Fruit fly (Drosophila melanogaster) whole organism, embryonic: ENCODE measurements around the gene nop5.

Experiments used
- ATbp ChIP-seq: fragments of 200-800 bp; sonication (Bioruptor generic); optimal IDR thresholded peaks from 2 replicates; lab custom pipeline; 2017; ENCODE audit warnings: missing biosample characterization, mild to moderate bottlenecking, missing genetic modification characterization, missing genetic modification reagents
- Adf1 ChIP-seq: fragments of 200-800 bp; sonication (Bioruptor generic); IDR thresholded peaks from 2 replicates; pipeline ENCODE4 v1.3.6; 2022; ENCODE audit warnings: missing biosample characterization, missing genetic modification characterization
- Aef1 ChIP-seq: fragments of 200-800 bp; sonication (Bioruptor generic); IDR thresholded peaks from 3 replicates; pipeline ENCODE4 v1.3.6; 2022; ENCODE audit warnings: missing biosample characterization, missing genetic modification characterization
- CG10366 ChIP-seq: fragments of 200-800 bp; sonication (Bioruptor generic); IDR thresholded peaks from 2 replicates; pipeline ENCODE4 v1.3.6; 2022; ENCODE audit warnings: missing biosample characterization, missing genetic modification characterization
- CG11560 ChIP-seq: fragments of 200-800 bp; sonication (Bioruptor generic); IDR thresholded peaks from 3 replicates; pipeline ENCODE4 v1.3.6; 2022; ENCODE audit warnings: missing biosample characterization, missing genetic modification characterization
- CG14441 ChIP-seq: fragments of 200-800 bp; sonication (Bioruptor generic); IDR thresholded peaks from 2 replicates; pipeline ENCODE4 v1.3.6; 2022; ENCODE audit warnings: missing biosample characterization, missing genetic modification characterization
- CG14965 ChIP-seq: fragments of 200-800 bp; sonication (Bioruptor generic); optimal IDR thresholded peaks from 2 replicates; lab custom pipeline; 2016; ENCODE audit warnings: missing biosample characterization, missing genetic modification characterization, borderline replicate concordance
- CG15011 ChIP-seq: fragments of 200-800 bp; sonication (Bioruptor generic); optimal IDR thresholded peaks from 3 replicates; lab custom pipeline; 2018; ENCODE audit warnings: missing biosample characterization, mild to moderate bottlenecking, missing genetic modification characterization
- CG1602 ChIP-seq: fragments of 200-800 bp; sonication (Bioruptor generic); optimal IDR thresholded peaks from 3 replicates; lab custom pipeline; 2016; ENCODE audit warnings: missing biosample characterization, missing genetic modification characterization
- CG17186 ChIP-seq: fragments of 200-800 bp; sonication (Bioruptor generic); optimal IDR thresholded peaks from 3 replicates; lab custom pipeline; 2017; ENCODE audit warnings: missing biosample characterization, missing genetic modification reagents, missing genetic modification characterization
- CG1792 ChIP-seq: fragments of 200-800 bp; sonication (Bioruptor generic); optimal IDR thresholded peaks from 2 replicates; lab custom pipeline; 2016; ENCODE audit warnings: missing biosample characterization, missing genetic modification characterization
- CG3065 ChIP-seq: fragments of 200-800 bp; sonication (Bioruptor generic); optimal IDR thresholded peaks from 2 replicates; lab custom pipeline; 2016; ENCODE audit warnings: missing biosample characterization, missing genetic modification characterization
- CG31441 ChIP-seq: fragments of 200-800 bp; sonication (Bioruptor generic); IDR thresholded peaks from 2 replicates; pipeline ENCODE4 v1.3.6; 2022; ENCODE audit warnings: missing biosample characterization, missing genetic modification characterization
- CG33213 ChIP-seq: fragments of 200-800 bp; sonication (Bioruptor generic); optimal IDR thresholded peaks from 3 replicates; lab custom pipeline; 2016; ENCODE audit warnings: missing biosample characterization, missing genetic modification characterization
- CG42726 ChIP-seq: fragments of 200-800 bp; sonication (Bioruptor generic); IDR thresholded peaks from 2 replicates; pipeline ENCODE4 v1.3.6; 2022; ENCODE audit warnings: missing biosample characterization, missing genetic modification characterization; ENCODE audit not compliant: partially characterized antibody
- CG4360 ChIP-seq: fragments of 200-800 bp; sonication (Bioruptor generic); IDR thresholded peaks from 2 replicates; pipeline ENCODE4 v1.3.6; 2022; ENCODE audit warnings: missing biosample characterization, missing genetic modification characterization
- CG5180 ChIP-seq: fragments of 200-800 bp; sonication (Bioruptor generic); optimal IDR thresholded peaks from 3 replicates; lab custom pipeline; 2017; ENCODE audit warnings: missing biosample characterization, missing genetic modification characterization, mild to moderate bottlenecking, moderate library complexity, missing genetic modification reagents
- CG6654 ChIP-seq: fragments of 200-800 bp; sonication (Bioruptor generic); optimal IDR thresholded peaks from 2 replicates; lab custom pipeline; 2017; ENCODE audit warnings: missing biosample characterization, mild to moderate bottlenecking, missing genetic modification characterization
- CG6689 ChIP-seq: fragments of 200-800 bp; sonication (Bioruptor generic); IDR thresholded peaks from 2 replicates; pipeline ENCODE4 v1.3.6; 2022; ENCODE audit warnings: missing biosample characterization, missing genetic modification characterization
- CG6854 ChIP-seq: fragments of 200-800 bp; sonication (Bioruptor generic); optimal IDR thresholded peaks from 3 replicates; lab custom pipeline; 2017; ENCODE audit warnings: missing biosample characterization, mild to moderate bottlenecking, missing genetic modification characterization
- CG7271 ChIP-seq: fragments of 200-800 bp; sonication (Bioruptor generic); optimal IDR thresholded peaks from 2 replicates; lab custom pipeline; 2018; ENCODE audit warnings: missing biosample characterization, mild to moderate bottlenecking, missing genetic modification characterization, moderate library complexity
- CG7372 ChIP-seq: fragments of 200-800 bp; sonication (Bioruptor generic); IDR thresholded peaks from 2 replicates; pipeline ENCODE4 v1.3.6; 2022; ENCODE audit warnings: missing biosample characterization, missing genetic modification characterization
- Camta ChIP-seq: fragments of 200-800 bp; sonication (Bioruptor generic); optimal IDR thresholded peaks from 2 replicates; lab custom pipeline; 2016; ENCODE audit warnings: missing biosample characterization, missing genetic modification characterization
- CrebB ChIP-seq: fragments of 200-800 bp; sonication (Bioruptor generic); optimal IDR thresholded peaks from 3 replicates; lab custom pipeline; 2018; ENCODE audit warnings: missing biosample characterization, mild to moderate bottlenecking, missing genetic modification characterization
- MTF-1 ChIP-seq: fragments of 200-800 bp; sonication (Bioruptor generic); optimal IDR thresholded peaks from 2 replicates; lab custom pipeline; 2018; ENCODE audit warnings: missing biosample characterization, mild to moderate bottlenecking, missing genetic modification characterization, borderline replicate concordance
- Med ChIP-seq: fragments of 200-800 bp; sonication (Bioruptor generic); peaks from one replicate; lab custom pipeline; 2016; ENCODE audit warnings: missing biosample characterization, missing genetic modification characterization, mild to moderate bottlenecking, inconsistent platforms, moderate library complexity
- NC2β ChIP-seq: fragments of 200-800 bp; sonication (Bioruptor generic); optimal IDR thresholded peaks from 2 replicates; lab custom pipeline; 2016; ENCODE audit warnings: missing biosample characterization, missing genetic modification characterization
- NFAT ChIP-seq: fragments of 200-800 bp; sonication (Bioruptor generic); IDR thresholded peaks from 2 replicates; pipeline ENCODE4 v1.3.6; 2022; ENCODE audit warnings: missing biosample characterization, missing genetic modification characterization
- Nf-YA ChIP-seq: fragments of 200-800 bp; sonication (Bioruptor generic); IDR thresholded peaks from 2 replicates; pipeline ENCODE4 v1.3.6; 2022; ENCODE audit warnings: missing biosample characterization, missing genetic modification characterization
- Oli ChIP-seq: fragments of 200-800 bp; sonication (Bioruptor generic); optimal IDR thresholded peaks from 2 replicates; lab custom pipeline; 2018; ENCODE audit warnings: missing biosample characterization, mild to moderate bottlenecking, missing genetic modification characterization, moderate library complexity
- Ptx1 ChIP-seq: fragments of 200-800 bp; sonication (Bioruptor generic); IDR thresholded peaks from 2 replicates; pipeline ENCODE4 v1.3.6; 2022; ENCODE audit warnings: missing biosample characterization, missing genetic modification characterization
- Ssrp ChIP-seq: fragments of 200-800 bp; sonication (Bioruptor generic); optimal IDR thresholded peaks from 2 replicates; lab custom pipeline; 2018; ENCODE audit warnings: missing biosample characterization, mild to moderate bottlenecking, missing genetic modification characterization, moderate library complexity
- Stat92E ChIP-seq, 3 experiments: fragments of >200 bp in 2 of 3; fragments of 200-800 bp in 1 of 3; sonication (Bioruptor generic) in 1 of 3; optimal IDR thresholded peaks; 2 replicates each; lab custom pipeline; 2017 to 2019; ENCODE audit warnings: missing biosample characterization in 3 of 3, missing genetic modification characterization in 3 of 3, mild to moderate bottlenecking in 1 of 3, moderate library complexity in 1 of 3
- Taf1 ChIP-seq: fragments of 200-800 bp; sonication (Bioruptor generic); IDR thresholded peaks from 2 replicates; pipeline ENCODE4 v1.3.6; 2022; ENCODE audit warnings: missing biosample characterization, missing genetic modification characterization
- Xbp1 ChIP-seq: fragments of 200-800 bp; sonication (Bioruptor generic); optimal IDR thresholded peaks from 3 replicates; lab custom pipeline; 2016; ENCODE audit warnings: missing biosample characterization, mild to moderate bottlenecking, missing genetic modification characterization
- amos ChIP-seq: fragments of 200-800 bp; sonication (Bioruptor generic); IDR thresholded peaks from 2 replicates; pipeline ENCODE4 v1.3.6; 2022; ENCODE audit warnings: missing biosample characterization, missing genetic modification characterization; ENCODE audit not compliant: partially characterized antibody
- dmrt99B ChIP-seq: fragments of 200-800 bp; sonication (Bioruptor generic); optimal IDR thresholded peaks from 2 replicates; lab custom pipeline; 2018; ENCODE audit warnings: missing biosample characterization, mild to moderate bottlenecking, missing genetic modification characterization, moderate library complexity
- fd64A ChIP-seq: fragments of 200-800 bp; sonication (Bioruptor generic); optimal IDR thresholded peaks from 3 replicates; lab custom pipeline; 2018; ENCODE audit warnings: missing biosample characterization, mild to moderate bottlenecking, missing genetic modification characterization
- gfzf ChIP-seq: fragments of 200-800 bp; sonication (Bioruptor generic); optimal IDR thresholded peaks from 2 replicates; lab custom pipeline; 2016; ENCODE audit warnings: missing biosample characterization, mild to moderate bottlenecking, missing genetic modification characterization, moderate library complexity
- hkb ChIP-seq, 2 experiments: fragments of 200-800 bp in 1 of 2; fragments of >200 bp in 1 of 2; sonication (Bioruptor generic) in 1 of 2; IDR thresholded peaks in 1 of 2; optimal IDR thresholded peaks in 1 of 2; 2 replicates each; pipeline versions ENCODE4 v1.3.6 to Lab custom; 2017 to 2022; ENCODE audit warnings: missing biosample characterization in 1 of 2, missing genetic modification characterization in 1 of 2
- inv ChIP-seq: fragments of 200-800 bp; sonication (Bioruptor generic); IDR thresholded peaks from 2 replicates; pipeline ENCODE4 v1.3.6; 2022; ENCODE audit warnings: missing biosample characterization, missing genetic modification characterization; ENCODE audit not compliant: partially characterized antibody
- kah ChIP-seq: fragments of 200-800 bp; sonication (Bioruptor generic); optimal IDR thresholded peaks from 2 replicates; lab custom pipeline; 2018; ENCODE audit warnings: missing biosample characterization, mild to moderate bottlenecking, missing genetic modification characterization
- repo ChIP-seq: fragments of 200-800 bp; sonication (Bioruptor generic); optimal IDR thresholded peaks from 2 replicates; lab custom pipeline; 2016; ENCODE audit warnings: missing biosample characterization, missing genetic modification characterization
- sc ChIP-seq, 3 experiments: fragments of >200 bp in 2 of 3; fragments of 200-800 bp in 1 of 3; sonication (Bioruptor generic) in 1 of 3; optimal IDR thresholded peaks; 2 replicates in 2 of 3; 3 replicates in 1 of 3; lab custom pipeline; 2017; ENCODE audit warnings: mild to moderate bottlenecking in 1 of 3, missing biosample characterization in 1 of 3, missing genetic modification characterization in 1 of 3, missing genetic modification reagents in 1 of 3
- sens-2 ChIP-seq: fragments of 200-800 bp; sonication (Bioruptor generic); IDR thresholded peaks from 2 replicates; pipeline ENCODE4 v1.3.6; 2022; ENCODE audit warnings: missing biosample characterization, missing genetic modification characterization
- slp2 ChIP-seq: fragments of 200-800 bp; sonication (Bioruptor generic); optimal IDR thresholded peaks from 2 replicates; lab custom pipeline; 2016; ENCODE audit warnings: missing biosample characterization, missing genetic modification characterization
- unpg ChIP-seq: fragments of 200-800 bp; sonication (Bioruptor generic); optimal IDR thresholded peaks from 3 replicates; lab custom pipeline; 2018; ENCODE audit warnings: missing biosample characterization, mild to moderate bottlenecking, missing genetic modification characterization, moderate library complexity
- vnd ChIP-seq: fragments of 200-800 bp; sonication (Bioruptor generic); IDR thresholded peaks from 3 replicates; pipeline ENCODE4 v1.3.6; 2022; ENCODE audit warnings: missing biosample characterization, missing genetic modification characterization; ENCODE audit not compliant: partially characterized antibody
- zfh2 ChIP-seq: fragments of 200-800 bp; sonication (Bioruptor generic); optimal IDR thresholded peaks from 2 replicates; lab custom pipeline; 2016; ENCODE audit warnings: missing biosample characterization, missing genetic modification characterization

nop5 gene

dm6 chr2L:6956725-6957124 lies 38.2 kb upstream of the nop5 start, which contains the start of the genes CG13775 and CG3430 (continued):
- TF ChIP-seq CG42726 (GFP tag; lab: Robert Waterston, UW), result peak; percentile 66; the same call in 1 of the 2 replicates
- peak; percentile 31; the same call in 1 of the 3 replicates for TF ChIP-seq vnd (GFP tag; lab: Robert Waterston, UW)
- TF ChIP-seq CrebB, result no peak
- no peak for TF ChIP-seq CG11560 (tag; lab: Robert Waterston, UW)
- TF ChIP-seq repo, result peak; percentile 28
- no peak for TF ChIP-seq CG3065 (GFP tag; lab: Kevin White, UChicago)
- TF ChIP-seq CG31441, result no peak
- TF ChIP-seq CG1792 (GFP tag; lab: Kevin White, UChicago), result no peak
- TF ChIP-seq ATbp, result no peak
- TF ChIP-seq CG7271 (tag; lab: Kevin White, UChicago), result peak; percentile 38
- TF ChIP-seq CG5180, result no peak
- TF ChIP-seq gfzf, result peak; percentile 14
- TF ChIP-seq Stat92E (GFP tag; optimal IDR thresholded peaks at IDR 0.05; lab: Kevin White, UChicago), result no peak
- TF ChIP-seq CG17186 (GFP tag; lab: Kevin White, UChicago), result no peak
- peak; percentile 18; the same call in 1 of the 2 replicates for TF ChIP-seq CG10366 (GFP tag; lab: Robert Waterston, UW)
- no peak for TF ChIP-seq CG1602
- TF ChIP-seq Taf1 (GFP tag; lab: Robert Waterston, UW), result no peak
- no peak for TF ChIP-seq CG7372
- TF ChIP-seq CG4360, result no peak
- TF ChIP-seq hkb (optimal IDR thresholded peaks at IDR 0.05; lab: Kevin White, UChicago), result no peak
- 0 out of 2 replicates have a peak, but pooled peaks have one; percentile 21 for TF ChIP-seq hkb (GFP tag; IDR thresholded peaks at IDR 0.05; lab: Robert Waterston, UW)
- TF ChIP-seq Adf1 (GFP tag; lab: Robert Waterston, UW), result peak; percentile 71
- TF ChIP-seq CG6689 (GFP tag; lab: Robert Waterston, UW), result no peak
- TF ChIP-seq amos, result peak; percentile 78
- TF ChIP-seq MTF-1 (GFP tag; lab: Kevin White, UChicago), result no peak
- TF ChIP-seq dmrt99B (tag; lab: Kevin White, UChicago), result no peak
- TF ChIP-seq Ptx1 (GFP tag; lab: Robert Waterston, UW), result no peak
- no peak for TF ChIP-seq kah (GFP tag; lab: Kevin White, UChicago)
- no peak for TF ChIP-seq Aef1 (GFP tag; lab: Robert Waterston, UW)
- no peak for TF ChIP-seq slp2 (GFP tag; lab: Kevin White, UChicago)
- TF ChIP-seq inv (GFP tag; lab: Robert Waterston, UW), result peak; percentile 48; the same call in 1 of the 2 replicates
- no peak for TF ChIP-seq sens-2
- peak; percentile 36 for TF ChIP-seq zfh2 (GFP tag; lab: Kevin White, UChicago)
- no peak for TF ChIP-seq CG6654 (GFP tag; lab: Kevin White, UChicago)
- peak; percentile 25 for TF ChIP-seq Camta (GFP tag; lab: Kevin White, UChicago)
- peak; percentile 15; the same call in 1 of the 2 replicates for TF ChIP-seq NFAT (GFP tag; lab: Robert Waterston, UW)
- TF ChIP-seq NC2β (GFP tag; lab: Kevin White, UChicago), result peak; percentile 11
- TF ChIP-seq Oli (tag; lab: Kevin White, UChicago), result no peak
- peak; percentile 92 for TF ChIP-seq Med
- no peak for TF ChIP-seq unpg (GFP tag; lab: Kevin White, UChicago)
- TF ChIP-seq Ssrp, result no peak
- TF ChIP-seq Nf-YA (GFP tag; lab: Robert Waterston, UW), result no peak
- peak; percentile 19 for TF ChIP-seq Xbp1 (GFP tag; lab: Kevin White, UChicago)
- TF ChIP-seq CG14441 (GFP tag; lab: Robert Waterston, UW), result no peak
- no peak for TF ChIP-seq sc (optimal IDR thresholded peaks at IDR 0.05; lab: Kevin White, UChicago)
- TF ChIP-seq sc (GFP tag; optimal IDR thresholded peaks at IDR 0.05; lab: Kevin White, UChicago), result no peak
- no peak for TF ChIP-seq CG14965
- no peak for TF ChIP-seq CG15011 (GFP tag; lab: Kevin White, UChicago)
- no peak for TF ChIP-seq CG6854 (GFP tag; lab: Kevin White, UChicago)
- TF ChIP-seq fd64A (GFP tag; lab: Kevin White, UChicago), result no peak
- TF ChIP-seq CG33213 (GFP tag; lab: Kevin White, UChicago), result peak; percentile 7
